Fruit fly (Drosophila melanogaster) whole organism, embryonic: Measurements from ENCODE around the gene wisp.
A peak's percentile ranks its signal among the peaks of the same experiment; 100 is the strongest.

Experiments used
- Atf6 ChIP-seq: fragments of 200-800 bp; sonication (Bioruptor generic); IDR thresholded peaks from 2 replicates; pipeline ENCODE4 v1.3.6; 2022; ENCODE audit warnings: missing biosample characterization, missing genetic modification characterization
- Awh ChIP-seq: fragments of 200-800 bp; sonication (Bioruptor generic); IDR thresholded peaks from 2 replicates; pipeline ENCODE4, ENCODE4 v1.3.6; 2022; ENCODE audit warnings: missing biosample characterization, missing genetic modification characterization
- CG10209 ChIP-seq: fragments of 200-800 bp; sonication (Bioruptor generic); optimal IDR thresholded peaks from 3 replicates; lab custom pipeline; 2017; ENCODE audit warnings: missing biosample characterization, mild to moderate bottlenecking, missing genetic modification characterization, missing genetic modification reagents
- CG11504 ChIP-seq: fragments of 200-800 bp; sonication (Bioruptor generic); optimal IDR thresholded peaks from 3 replicates; lab custom pipeline; 2019; ENCODE audit warnings: missing biosample characterization, mild to moderate bottlenecking, missing genetic modification characterization, moderate library complexity
- CG12104 ChIP-seq: fragments of 200-800 bp; sonication (Bioruptor generic); optimal IDR thresholded peaks from 3 replicates; lab custom pipeline; 2016; ENCODE audit warnings: missing biosample characterization, missing genetic modification characterization
- CG12391 ChIP-seq: fragments of 200-800 bp; sonication (Bioruptor generic); optimal IDR thresholded peaks from 3 replicates; lab custom pipeline; 2018; ENCODE audit warnings: missing biosample characterization, mild to moderate bottlenecking, missing genetic modification characterization, moderate library complexity
- CG12769 ChIP-seq: fragments of 200-800 bp; sonication (Bioruptor generic); optimal IDR thresholded peaks from 2 replicates; lab custom pipeline; 2019; ENCODE audit warnings: missing biosample characterization, mild to moderate bottlenecking, missing genetic modification characterization, moderate library complexity
- CG13424 ChIP-seq: fragments of 200-800 bp; sonication (Bioruptor generic); optimal IDR thresholded peaks from 2 replicates; lab custom pipeline; 2019; ENCODE audit warnings: missing biosample characterization, mild to moderate bottlenecking, missing genetic modification characterization, moderate library complexity
- CG13775 ChIP-seq: fragments of 200-800 bp; sonication (Bioruptor generic); optimal IDR thresholded peaks from 3 replicates; lab custom pipeline; 2017; ENCODE audit warnings: missing biosample characterization, mild to moderate bottlenecking, missing genetic modification characterization
- CG14441 ChIP-seq: fragments of 200-800 bp; sonication (Bioruptor generic); IDR thresholded peaks from 2 replicates; pipeline ENCODE4 v1.3.6; 2022; ENCODE audit warnings: missing biosample characterization, missing genetic modification characterization
- CG14710 ChIP-seq: fragments of 200-800 bp; sonication (Bioruptor generic); optimal IDR thresholded peaks from 3 replicates; lab custom pipeline; 2019; ENCODE audit warnings: missing biosample characterization, mild to moderate bottlenecking, missing genetic modification characterization, moderate library complexity
- CG18476 ChIP-seq: fragments of 200-800 bp; sonication (Bioruptor generic); optimal IDR thresholded peaks from 2 replicates; lab custom pipeline; 2016; ENCODE audit warnings: missing biosample characterization, mild to moderate bottlenecking, missing genetic modification characterization
- CG2202 ChIP-seq: fragments of 200-800 bp; sonication (Bioruptor generic); optimal IDR thresholded peaks from 2 replicates; lab custom pipeline; 2018; ENCODE audit warnings: missing biosample characterization, mild to moderate bottlenecking, missing genetic modification characterization
- CG31365 ChIP-seq: fragments of 200-800 bp; sonication (Bioruptor generic); optimal IDR thresholded peaks from 2 replicates; lab custom pipeline; 2018; ENCODE audit warnings: missing biosample characterization, mild to moderate bottlenecking, missing genetic modification characterization
- CG34376 ChIP-seq: fragments of 200-800 bp; sonication (Bioruptor generic); optimal IDR thresholded peaks from 2 replicates; lab custom pipeline; 2018; ENCODE audit warnings: missing biosample characterization, mild to moderate bottlenecking, missing genetic modification characterization
- CG3838 ChIP-seq: fragments of 200-800 bp; sonication (Bioruptor generic); optimal IDR thresholded peaks from 3 replicates; lab custom pipeline; 2016; ENCODE audit warnings: missing biosample characterization, missing genetic modification characterization
- CG4328 ChIP-seq: fragments of 200-800 bp; sonication (Bioruptor generic); optimal IDR thresholded peaks from 3 replicates; lab custom pipeline; 2017; ENCODE audit warnings: missing biosample characterization, missing genetic modification reagents, missing genetic modification characterization
- CG5245 ChIP-seq: fragments of 200-800 bp; sonication (Bioruptor generic); optimal IDR thresholded peaks from 3 replicates; lab custom pipeline; 2016; ENCODE audit warnings: missing biosample characterization, missing genetic modification characterization
- CG7372 ChIP-seq: fragments of 200-800 bp; sonication (Bioruptor generic); IDR thresholded peaks from 2 replicates; pipeline ENCODE4 v1.3.6; 2022; ENCODE audit warnings: missing biosample characterization, missing genetic modification characterization
- CG8924 ChIP-seq: fragments of 200-800 bp; optimal IDR thresholded peaks from 3 replicates; lab custom pipeline; 2019; ENCODE audit warnings: missing biosample characterization, mild to moderate bottlenecking, missing genetic modification characterization, moderate library complexity
- D19B ChIP-seq: fragments of 200-800 bp; sonication (Bioruptor generic); optimal IDR thresholded peaks from 2 replicates; lab custom pipeline; 2017; ENCODE audit warnings: missing biosample characterization, mild to moderate bottlenecking, missing genetic modification characterization
- Dip3 ChIP-seq: fragments of 200-800 bp; sonication (Bioruptor generic); optimal IDR thresholded peaks from 3 replicates; lab custom pipeline; 2016; ENCODE audit warnings: missing biosample characterization, missing genetic modification characterization
- HmgD ChIP-seq: fragments of 200-800 bp; sonication (Bioruptor generic); optimal IDR thresholded peaks from 3 replicates; lab custom pipeline; 2016; ENCODE audit warnings: missing biosample characterization, missing genetic modification characterization
- Lpt ChIP-seq: fragments of >200 bp; optimal IDR thresholded peaks from 2 replicates; lab custom pipeline; 2018; ENCODE audit warnings: missing biosample characterization, missing genetic modification characterization
- Med ChIP-seq: fragments of 200-800 bp; sonication (Bioruptor generic); peaks from one replicate; lab custom pipeline; 2016; ENCODE audit warnings: missing biosample characterization, missing genetic modification characterization, mild to moderate bottlenecking, inconsistent platforms, moderate library complexity
- Optix ChIP-seq: fragments of 200-800 bp; sonication (Bioruptor generic); IDR thresholded peaks from 3 replicates; pipeline ENCODE4 v1.3.6; 2022; ENCODE audit warnings: missing biosample characterization, missing genetic modification characterization
- Taf1 ChIP-seq: fragments of 200-800 bp; sonication (Bioruptor generic); IDR thresholded peaks from 2 replicates; pipeline ENCODE4 v1.3.6; 2022; ENCODE audit warnings: missing biosample characterization, missing genetic modification characterization
- Xrp1 ChIP-seq: fragments of 200-800 bp; sonication (Bioruptor generic); IDR thresholded peaks from 2 replicates; pipeline ENCODE4 v1.3.6; 2022; ENCODE audit warnings: missing biosample characterization, missing genetic modification characterization
- abd-A ChIP-seq: fragments of 200-800 bp; sonication (Bioruptor generic); optimal IDR thresholded peaks from 3 replicates; lab custom pipeline; 2019; ENCODE audit warnings: missing biosample characterization, mild to moderate bottlenecking, missing genetic modification characterization, moderate library complexity
- bcd ChIP-seq: fragments of 200-800 bp; sonication (Bioruptor generic); optimal IDR thresholded peaks from 2 replicates; lab custom pipeline; 2017; ENCODE audit warnings: missing biosample characterization, mild to moderate bottlenecking, missing genetic modification characterization
- bigmax ChIP-seq: fragments of 200-800 bp; sonication (Bioruptor generic); optimal IDR thresholded peaks from 2 replicates; lab custom pipeline; 2018; ENCODE audit warnings: missing biosample characterization, mild to moderate bottlenecking, missing genetic modification characterization
- cas ChIP-seq: fragments of 200-800 bp; sonication (Bioruptor generic); IDR thresholded peaks from 2 replicates; pipeline ENCODE4 v1.3.6; 2022; ENCODE audit warnings: missing biosample characterization, missing genetic modification characterization
- ci ChIP-seq: fragments of 200-800 bp; sonication (Bioruptor generic); IDR thresholded peaks from 3 replicates; pipeline ENCODE4 v1.3.6; 2022; ENCODE audit warnings: missing biosample characterization, missing genetic modification characterization
- crol ChIP-seq: fragments of 200-800 bp; sonication (Bioruptor generic); IDR thresholded peaks from 2 replicates; pipeline ENCODE4 v1.3.6; 2022; ENCODE audit warnings: missing biosample characterization, missing genetic modification characterization
- fd102C ChIP-seq: fragments of 200-800 bp; sonication (Bioruptor generic); optimal IDR thresholded peaks from 2 replicates; lab custom pipeline; 2018; ENCODE audit warnings: missing biosample characterization, mild to moderate bottlenecking, missing genetic modification characterization, moderate library complexity
- ftz-f1 ChIP-seq: fragments of 200-800 bp; sonication (Bioruptor generic); optimal IDR thresholded peaks from 2 replicates; lab custom pipeline; 2016; ENCODE audit warnings: missing biosample characterization, missing genetic modification characterization
- gfzf ChIP-seq: fragments of 200-800 bp; sonication (Bioruptor generic); optimal IDR thresholded peaks from 2 replicates; lab custom pipeline; 2016; ENCODE audit warnings: missing biosample characterization, mild to moderate bottlenecking, missing genetic modification characterization, moderate library complexity
- nau ChIP-seq: fragments of 200-800 bp; sonication (Bioruptor generic); optimal IDR thresholded peaks from 3 replicates; lab custom pipeline; 2017; ENCODE audit warnings: missing biosample characterization, mild to moderate bottlenecking, missing genetic modification characterization, missing genetic modification reagents
- p53 ChIP-seq: fragments of 200-800 bp; sonication (Bioruptor generic); optimal IDR thresholded peaks from 2 replicates; lab custom pipeline; 2016; ENCODE audit warnings: missing biosample characterization, missing genetic modification characterization
- pan ChIP-seq, 4 experiments: fragments of >200 bp in 3 of 4; fragments of 200-800 bp in 1 of 4; sonication (Bioruptor generic) in 1 of 4; optimal IDR thresholded peaks in 3 of 4; IDR thresholded peaks in 1 of 4; 2 replicates each; pipeline versions ENCODE4 v1.3.6 to Lab custom; 2017 to 2022; ENCODE audit warnings: missing biosample characterization in 2 of 4, missing genetic modification characterization in 2 of 4, mixed read lengths in 1 of 4
- repo ChIP-seq: fragments of 200-800 bp; sonication (Bioruptor generic); optimal IDR thresholded peaks from 2 replicates; lab custom pipeline; 2016; ENCODE audit warnings: missing biosample characterization, missing genetic modification characterization
- rib ChIP-seq: fragments of 200-800 bp; sonication (Bioruptor generic); IDR thresholded peaks from 2 replicates; pipeline ENCODE4 v1.3.6; 2022; ENCODE audit warnings: missing biosample characterization, missing genetic modification characterization
- shn ChIP-seq: fragments of 200-800 bp; sonication (Bioruptor generic); optimal IDR thresholded peaks from 3 replicates; lab custom pipeline; 2016; ENCODE audit warnings: missing biosample characterization, missing genetic modification characterization
- slou ChIP-seq: fragments of 200-800 bp; sonication (Bioruptor generic); optimal IDR thresholded peaks from 3 replicates; lab custom pipeline; 2016; ENCODE audit warnings: missing biosample characterization, missing genetic modification characterization
- toy ChIP-seq: fragments of 200-800 bp; sonication (Bioruptor generic); IDR thresholded peaks from 2 replicates; pipeline ENCODE4 v1.3.6; 2022; ENCODE audit warnings: missing biosample characterization, missing genetic modification characterization
- vvl ChIP-seq: fragments of 200-800 bp; sonication (Bioruptor generic); IDR thresholded peaks from 2 replicates; pipeline ENCODE4 v1.3.6; 2022; ENCODE audit warnings: missing biosample characterization, missing genetic modification characterization
- z ChIP-seq: fragments of 200-800 bp; sonication (Bioruptor generic); IDR thresholded peaks from 3 replicates; pipeline ENCODE4 v1.3.6; 2022; ENCODE audit warnings: missing biosample characterization, missing genetic modification characterization

wisp gene

DNA sequence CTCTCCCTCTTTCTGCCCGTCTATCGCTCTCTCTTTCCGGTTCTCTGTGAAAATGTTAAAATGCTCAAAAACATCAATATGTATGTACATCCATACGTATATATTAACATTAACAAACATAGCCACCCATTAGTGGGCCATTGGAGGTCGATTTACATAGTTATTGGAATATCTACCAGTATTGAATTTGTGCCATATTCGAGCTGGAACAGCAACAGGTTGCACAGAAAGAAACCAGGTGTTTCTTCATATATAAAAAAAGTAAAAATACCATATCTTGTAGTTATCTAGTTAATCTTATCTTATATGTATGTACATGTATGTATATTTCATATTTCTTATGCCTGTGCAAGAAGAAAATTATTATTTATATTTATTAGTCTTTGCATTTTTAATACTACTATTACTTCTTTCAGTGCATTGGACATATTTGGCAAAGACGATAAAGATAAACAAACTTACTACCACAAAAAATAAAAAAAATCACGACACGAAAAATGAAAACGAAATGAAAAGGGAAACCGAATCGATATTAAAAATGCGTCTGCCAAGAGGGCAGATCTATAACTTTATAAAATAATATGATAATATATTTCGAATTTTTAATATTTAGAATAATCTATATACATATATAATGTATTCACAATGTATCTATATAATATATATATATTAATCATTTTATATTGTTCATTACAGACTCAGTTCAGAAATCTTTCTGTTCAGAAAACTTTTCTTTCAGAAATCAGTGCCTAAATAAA, 45.1 kb upstream of the wisp start (continued):
- TF ChIP-seq pan (optimal IDR thresholded peaks at IDR 0.05; lab: Kevin White, UChicago) (no peak), pan (GFP tag; optimal IDR thresholded peaks at IDR 0.05 in 1 of 2, IDR thresholded peaks at IDR 0.05 in 1 of 2) (peak in 1 of 2 experiments; percentile 52), bcd (GFP tag; lab: Kevin White, UChicago) (peak; percentile 8)

- TF ChIP-seq CG13775 (GFP tag; lab: Kevin White, UChicago) (no peak), Awh (GFP tag; lab: Robert Waterston, UW) (0 out of 2 replicates have a peak, but pooled peaks have one; percentile 30), Dip3 (no peak), gfzf (GFP tag; lab: Kevin White, UChicago) (no peak), Xrp1 (GFP tag; lab: Robert Waterston, UW) (no peak), D19B (GFP tag; lab: Kevin White, UChicago) (no peak), CG34376 (GFP tag; lab: Kevin White, UChicago) (no peak), CG14710 (tag; lab: Kevin White, UChicago) (no peak), Med (GFP tag; lab: Kevin White, UChicago) (peak; percentile 70), abd-A (tag; lab: Kevin White, UChicago) (peak; percentile 72), CG12391 (no peak), Lpt (GFP tag; lab: Kevin White, UChicago) (no peak), Atf6 (GFP tag; lab: Robert Waterston, UW) (no peak), HmgD (no peak), ci (GFP tag; lab: Robert Waterston, UW) (0 out of 3 replicates have a peak, but pooled peaks have one; percentile 32), Optix (no peak), cas (GFP tag; lab: Robert Waterston, UW) (no peak), CG13424 (no peak), CG18476 (peak; percentile 10), p53 (GFP tag; lab: Kevin White, UChicago) (no peak), CG11504 (tag; lab: Kevin White, UChicago) (no peak), Taf1 (no peak), CG8924 (tag; lab: Kevin White, UChicago) (no peak), CG14441 (peak; percentile 40), ftz-f1 (no peak), shn (GFP tag; lab: Kevin White, UChicago) (no peak), rib (GFP tag; lab: Robert Waterston, UW) (no peak), CG5245 (GFP tag; lab: Kevin White, UChicago) (no peak), CG3838 (GFP tag; lab: Kevin White, UChicago) (no peak), CG10209 (GFP tag; lab: Kevin White, UChicago) (no peak), CG4328 (GFP tag; lab: Kevin White, UChicago) (no peak), CG31365 (tag; lab: Kevin White, UChicago) (no peak), fd102C (GFP tag; lab: Kevin White, UChicago) (no peak), slou (GFP tag; lab: Kevin White, UChicago) (no peak), CG7372 (GFP tag; lab: Robert Waterston, UW) (no peak), CG12769 (peak; percentile 60), vvl (GFP tag; lab: Robert Waterston, UW) (peak; percentile 59; the same call in 1 of the 2 replicates), crol (GFP tag; lab: Robert Waterston, UW) (peak; percentile 59; the same call in 1 of the 2 replicates), repo (no peak), CG12104 (GFP tag; lab: Kevin White, UChicago) (no peak), bigmax (GFP tag; lab: Kevin White, UChicago) (no peak), nau (no peak), z (GFP tag; lab: Robert Waterston, UW) (no peak), toy (GFP tag; lab: Robert Waterston, UW) (no peak), CG2202 (no peak), pan (optimal IDR thresholded peaks at IDR 0.05; lab: Kevin White, UChicago) (no peak), pan (GFP tag; optimal IDR thresholded peaks at IDR 0.05 in 1 of 2, IDR thresholded peaks at IDR 0.05 in 1 of 2) (peak in 1 of 2 experiments; percentile 16)
Measured at dm6 chrX:11849267-11849666, 44.5 kb upstream of the wisp start.
